Fruit fly (Drosophila melanogaster) Kc167 (cell line): ENCODE measurements around the gene Aps.

ENCODE experiments used
- Myc ChIP-seq: fragments of >200 bp; optimal IDR thresholded peaks from 2 replicates; lab custom pipeline; 2017; ENCODE audit warnings: missing external identifiers
- psq ChIP-seq: fragments of >200 bp; optimal IDR thresholded peaks from 2 replicates; lab custom pipeline; 2017; ENCODE audit warnings: missing external identifiers
- ttk ChIP-seq: sonication (Bioruptor generic); optimal IDR thresholded peaks from 2 replicates; lab custom pipeline; 2017; ENCODE audit warnings: missing external identifiers

DNA sequence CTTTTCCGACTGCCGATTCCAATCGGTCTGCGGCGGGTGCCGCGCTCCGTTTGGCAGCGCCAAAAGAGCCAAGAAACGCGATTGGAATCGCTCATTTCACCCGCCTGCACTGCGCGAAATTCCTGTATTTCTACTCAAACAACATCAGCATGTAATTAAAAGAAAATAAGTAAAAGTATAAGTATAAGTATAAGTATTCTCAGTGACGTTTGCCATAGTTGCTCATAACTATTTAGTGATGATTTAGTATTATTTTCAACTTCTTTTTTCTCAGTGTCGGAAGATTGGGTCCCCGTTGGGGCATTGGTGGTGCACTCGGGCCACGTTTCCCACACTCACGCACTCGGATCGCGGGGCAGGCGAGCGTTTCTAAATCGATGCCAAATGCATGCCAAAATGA, 14.3 kb upstream of the Aps start:
- TF ChIP-seq Myc (lab: Kevin White, UChicago) (no peak), psq (lab: Kevin White, UChicago) (no peak), ttk (no peak)
